Fruit fly (Drosophila melanogaster) whole organism, embryonic: ENCODE data around the gene bin.

ENCODE experiments used
- Abd-B ChIP-seq: fragments of 200-800 bp; sonication (Bioruptor generic); optimal IDR thresholded peaks from 2 replicates; lab custom pipeline; 2018; ENCODE audit warnings: missing biosample characterization, mild to moderate bottlenecking, missing genetic modification characterization, moderate library complexity
- Aef1 ChIP-seq: fragments of 200-800 bp; sonication (Bioruptor generic); IDR thresholded peaks from 3 replicates; pipeline ENCODE4 v1.3.6; 2022; ENCODE audit warnings: missing biosample characterization, missing genetic modification characterization
- CG10267 ChIP-seq: fragments of 200-800 bp; sonication (Bioruptor generic); optimal IDR thresholded peaks from 2 replicates; lab custom pipeline; 2018; ENCODE audit warnings: missing biosample characterization, mild to moderate bottlenecking, missing genetic modification characterization, moderate library complexity
- CG10543 ChIP-seq: fragments of 200-800 bp; sonication (Bioruptor generic); optimal IDR thresholded peaks from 3 replicates; lab custom pipeline; 2017; ENCODE audit warnings: missing biosample characterization, mild to moderate bottlenecking, missing genetic modification characterization, moderate library complexity
- CG16779 ChIP-seq: fragments of 200-800 bp; sonication (Bioruptor generic); IDR thresholded peaks from 2 replicates; pipeline ENCODE4 v1.3.6; 2022; ENCODE audit warnings: missing biosample characterization, missing genetic modification characterization
- CG17568 ChIP-seq: fragments of 200-800 bp; sonication (Bioruptor generic); optimal IDR thresholded peaks from 2 replicates; lab custom pipeline; 2018; ENCODE audit warnings: missing biosample characterization, mild to moderate bottlenecking, missing genetic modification characterization, moderate library complexity
- CG17612 ChIP-seq: fragments of 200-800 bp; sonication (Bioruptor generic); IDR thresholded peaks from 2 replicates; pipeline ENCODE4 v1.3.6; 2022; ENCODE audit warnings: missing biosample characterization, missing genetic modification characterization
- CG17912 ChIP-seq: fragments of 200-800 bp; sonication (Bioruptor generic); optimal IDR thresholded peaks from 2 replicates; lab custom pipeline; 2018; ENCODE audit warnings: missing biosample characterization, mild to moderate bottlenecking, missing genetic modification characterization
- CG30020 ChIP-seq: fragments of 200-800 bp; optimal IDR thresholded peaks from 2 replicates; lab custom pipeline; 2019; ENCODE audit warnings: missing biosample characterization, mild to moderate bottlenecking, missing genetic modification characterization, moderate library complexity
- CG34376 ChIP-seq: fragments of 200-800 bp; sonication (Bioruptor generic); optimal IDR thresholded peaks from 2 replicates; lab custom pipeline; 2018; ENCODE audit warnings: missing biosample characterization, mild to moderate bottlenecking, missing genetic modification characterization
- CG4328 ChIP-seq: fragments of 200-800 bp; sonication (Bioruptor generic); optimal IDR thresholded peaks from 3 replicates; lab custom pipeline; 2017; ENCODE audit warnings: missing biosample characterization, missing genetic modification reagents, missing genetic modification characterization
- CG4820 ChIP-seq: fragments of 200-800 bp; sonication (Bioruptor generic); optimal IDR thresholded peaks from 3 replicates; lab custom pipeline; 2016; ENCODE audit warnings: missing biosample characterization, missing genetic modification characterization
- CG6765 ChIP-seq: fragments of 200-800 bp; sonication (Bioruptor generic); optimal IDR thresholded peaks from 3 replicates; lab custom pipeline; 2017; ENCODE audit warnings: missing biosample characterization, mild to moderate bottlenecking, missing genetic modification characterization
- CG9932 ChIP-seq: fragments of 200-800 bp; sonication (Bioruptor generic); IDR thresholded peaks from 2 replicates; pipeline ENCODE4 v1.3.6; 2022; ENCODE audit warnings: missing biosample characterization, missing genetic modification characterization
- CrebB ChIP-seq: fragments of 200-800 bp; sonication (Bioruptor generic); optimal IDR thresholded peaks from 3 replicates; lab custom pipeline; 2018; ENCODE audit warnings: missing biosample characterization, mild to moderate bottlenecking, missing genetic modification characterization
- Dfd ChIP-seq, 2 experiments: fragments of >200 bp; optimal IDR thresholded peaks; 2 replicates each; lab custom pipeline; 2017; ENCODE audit warnings: missing biosample characterization in 2 of 2, missing genetic modification characterization in 2 of 2
- Dip3 ChIP-seq: fragments of 200-800 bp; sonication (Bioruptor generic); optimal IDR thresholded peaks from 3 replicates; lab custom pipeline; 2016; ENCODE audit warnings: missing biosample characterization, missing genetic modification characterization
- Ets65A ChIP-seq: fragments of 200-800 bp; sonication (Bioruptor generic); peaks from one replicate; lab custom pipeline; 2016; ENCODE audit warnings: missing biosample characterization, missing genetic modification characterization
- Ets97D ChIP-seq: fragments of 200-800 bp; sonication (Bioruptor generic); optimal IDR thresholded peaks from 3 replicates; lab custom pipeline; 2016; ENCODE audit warnings: missing biosample characterization, missing genetic modification characterization
- GATAe ChIP-seq: fragments of 200-800 bp; sonication (Bioruptor generic); conservative IDR thresholded peaks from 2 replicates; pipeline ENCODE4 v1.3.6; 2022; ENCODE audit warnings: missing biosample characterization, missing genetic modification characterization
- H2.0 ChIP-seq: fragments of 200-800 bp; sonication (Bioruptor generic); IDR thresholded peaks from 2 replicates; pipeline ENCODE4 v1.3.6; 2022; ENCODE audit warnings: missing biosample characterization, missing genetic modification characterization
- HHEX ChIP-seq: fragments of 200-800 bp; sonication (Bioruptor generic); optimal IDR thresholded peaks from 3 replicates; lab custom pipeline; 2017; ENCODE audit warnings: missing biosample characterization, mild to moderate bottlenecking, missing genetic modification characterization, missing genetic modification reagents
- HLH4C ChIP-seq: fragments of 200-800 bp; sonication (Bioruptor generic); IDR thresholded peaks from 3 replicates; pipeline ENCODE4 v1.3.6; 2022; ENCODE audit warnings: missing biosample characterization, missing genetic modification characterization; ENCODE audit not compliant: partially characterized antibody
- Lpt ChIP-seq: fragments of >200 bp; optimal IDR thresholded peaks from 2 replicates; lab custom pipeline; 2018; ENCODE audit warnings: missing biosample characterization, missing genetic modification characterization
- Optix ChIP-seq: fragments of 200-800 bp; sonication (Bioruptor generic); IDR thresholded peaks from 3 replicates; pipeline ENCODE4 v1.3.6; 2022; ENCODE audit warnings: missing biosample characterization, missing genetic modification characterization
- PHDP ChIP-seq: fragments of 200-800 bp; sonication (Bioruptor generic); optimal IDR thresholded peaks from 3 replicates; lab custom pipeline; 2018; ENCODE audit warnings: missing biosample characterization, mild to moderate bottlenecking, missing genetic modification characterization, moderate library complexity
- Pdp1 ChIP-seq, 2 experiments: fragments of 200-800 bp; sonication (Bioruptor generic); optimal IDR thresholded peaks; 3 replicates each; lab custom pipeline; 2016; ENCODE audit warnings: missing biosample characterization in 2 of 2, missing genetic modification characterization in 2 of 2, mild to moderate bottlenecking in 1 of 2, moderate library complexity in 1 of 2
- Sox102F ChIP-seq: fragments of 200-800 bp; sonication (Bioruptor generic); optimal IDR thresholded peaks from 2 replicates; lab custom pipeline; 2018; ENCODE audit warnings: missing biosample characterization, mild to moderate bottlenecking, missing genetic modification characterization, moderate library complexity
- Spps ChIP-seq: fragments of 200-800 bp; sonication (Bioruptor generic); optimal IDR thresholded peaks from 2 replicates; lab custom pipeline; 2018; ENCODE audit warnings: missing biosample characterization, mild to moderate bottlenecking, missing genetic modification characterization
- Trl ChIP-seq, 3 experiments: fragments of >200 bp in 2 of 3; fragments of 200-800 bp in 1 of 3; sonication (Bioruptor generic) in 1 of 3; optimal IDR thresholded peaks; 2 replicates in 1 of 3; 3 replicates in 2 of 3; lab custom pipeline; 2016 to 2017; ENCODE audit warnings: missing biosample characterization in 1 of 3, missing genetic modification characterization in 1 of 3
- aop ChIP-seq: fragments of 200-800 bp; sonication (Bioruptor generic); IDR thresholded peaks from 2 replicates; pipeline ENCODE4 v1.3.6; 2022; ENCODE audit warnings: missing biosample characterization, missing genetic modification characterization
- cad ChIP-seq: fragments of >200 bp; optimal IDR thresholded peaks from 2 replicates; lab custom pipeline; 2017; ENCODE audit warnings: missing biosample characterization, missing genetic modification characterization
- chinmo ChIP-seq: fragments of 200-800 bp; sonication (Bioruptor generic); IDR thresholded peaks from 4 replicates; pipeline ENCODE4 v1.3.6; 2022; ENCODE audit warnings: missing biosample characterization, missing genetic modification characterization; ENCODE audit not compliant: partially characterized antibody
- ci ChIP-seq: fragments of 200-800 bp; sonication (Bioruptor generic); IDR thresholded peaks from 3 replicates; pipeline ENCODE4 v1.3.6; 2022; ENCODE audit warnings: missing biosample characterization, missing genetic modification characterization
- corto ChIP-seq: fragments of 200-800 bp; sonication (Bioruptor generic); optimal IDR thresholded peaks from 2 replicates; lab custom pipeline; 2016; ENCODE audit warnings: missing biosample characterization, mild to moderate bottlenecking, missing genetic modification characterization, moderate library complexity
- croc ChIP-seq: fragments of 200-800 bp; sonication (Bioruptor generic); conservative IDR thresholded peaks from 3 replicates; pipeline ENCODE4 v1.3.6; 2022; ENCODE audit warnings: missing biosample characterization, missing genetic modification characterization
- exex ChIP-seq: fragments of 200-800 bp; sonication (Bioruptor generic); optimal IDR thresholded peaks from 4 replicates; lab custom pipeline; 2018; ENCODE audit warnings: missing biosample characterization, mild to moderate bottlenecking, missing genetic modification characterization, moderate library complexity
- grn ChIP-seq: fragments of 200-800 bp; sonication (Bioruptor generic); optimal IDR thresholded peaks from 3 replicates; lab custom pipeline; 2017; ENCODE audit warnings: missing biosample characterization, missing genetic modification characterization
- jumu ChIP-seq: fragments of 200-800 bp; sonication (Bioruptor generic); optimal IDR thresholded peaks from 3 replicates; lab custom pipeline; 2016; ENCODE audit warnings: missing biosample characterization, missing genetic modification characterization
- phol ChIP-seq: fragments of 200-800 bp; sonication (Bioruptor generic); optimal IDR thresholded peaks from 3 replicates; lab custom pipeline; 2018; ENCODE audit warnings: missing biosample characterization, mild to moderate bottlenecking, missing genetic modification characterization, moderate library complexity
- salm ChIP-seq: fragments of 200-800 bp; sonication (Bioruptor generic); optimal IDR thresholded peaks from 2 replicates; lab custom pipeline; 2018; ENCODE audit warnings: missing biosample characterization, mild to moderate bottlenecking, missing genetic modification characterization
- sens ChIP-seq: fragments of 200-800 bp; sonication (Bioruptor generic); peaks from one replicate; lab custom pipeline; 2016; ENCODE audit warnings: missing biosample characterization, missing genetic modification characterization
- sr ChIP-seq: fragments of 200-800 bp; sonication (Bioruptor generic); IDR thresholded peaks from 3 replicates; pipeline ENCODE4 v1.3.6; 2022; ENCODE audit warnings: missing biosample characterization, missing genetic modification characterization
- tna ChIP-seq: fragments of 200-800 bp; sonication (Bioruptor generic); IDR thresholded peaks from 2 replicates; pipeline ENCODE4 v1.3.6; 2022; ENCODE audit warnings: missing biosample characterization, missing genetic modification characterization; ENCODE audit not compliant: partially characterized antibody
- wor ChIP-seq: fragments of 200-800 bp; sonication (Bioruptor generic); IDR thresholded peaks from 2 replicates; pipeline ENCODE4 v1.3.6; 2022; ENCODE audit warnings: missing biosample characterization, missing genetic modification characterization

The bin gene

DNA sequence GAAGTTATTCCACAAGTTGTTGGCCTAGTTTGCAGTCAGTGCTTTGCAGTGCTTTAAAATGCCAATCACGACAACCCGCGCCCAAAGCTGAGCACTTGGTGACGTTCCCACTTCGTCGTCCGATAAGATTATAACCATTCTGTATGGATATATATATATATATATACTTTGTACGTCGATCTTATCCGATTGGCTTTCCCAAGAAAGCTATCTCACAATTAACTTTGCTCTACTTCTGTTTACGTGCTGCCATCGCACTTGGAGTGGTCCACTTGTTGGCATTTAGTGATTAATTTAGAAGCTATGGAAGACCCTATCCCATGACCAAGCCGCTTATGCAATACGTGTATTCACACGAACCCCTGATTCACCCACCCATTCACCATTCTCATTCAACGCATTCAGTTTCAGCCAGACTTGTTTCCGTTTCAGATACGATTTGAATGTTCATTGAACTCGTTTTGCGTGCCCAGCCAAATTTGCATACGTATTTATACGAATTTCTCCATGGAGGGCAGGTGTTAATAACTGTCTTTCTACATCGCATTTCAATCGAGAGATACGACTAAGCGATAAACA lies 28.3 kb upstream of the bin start:
- TF ChIP-seq Pdp1 (GFP tag; optimal IDR thresholded peaks at IDR 0.05; lab: Kevin White, UChicago) (peak in 1 of 2 experiments; percentile 73), Ets97D (GFP tag; lab: Kevin White, UChicago) (no peak), Ets65A (GFP tag; lab: Kevin White, UChicago) (peak; percentile 75), grn (peak; percentile 50), corto (GFP tag; lab: Kevin White, UChicago) (peak; percentile 16), ci (GFP tag; lab: Robert Waterston, UW) (no peak), CG34376 (GFP tag; lab: Kevin White, UChicago) (peak; percentile 53), exex (tag; lab: Kevin White, UChicago) (peak; percentile 71)

DNA sequence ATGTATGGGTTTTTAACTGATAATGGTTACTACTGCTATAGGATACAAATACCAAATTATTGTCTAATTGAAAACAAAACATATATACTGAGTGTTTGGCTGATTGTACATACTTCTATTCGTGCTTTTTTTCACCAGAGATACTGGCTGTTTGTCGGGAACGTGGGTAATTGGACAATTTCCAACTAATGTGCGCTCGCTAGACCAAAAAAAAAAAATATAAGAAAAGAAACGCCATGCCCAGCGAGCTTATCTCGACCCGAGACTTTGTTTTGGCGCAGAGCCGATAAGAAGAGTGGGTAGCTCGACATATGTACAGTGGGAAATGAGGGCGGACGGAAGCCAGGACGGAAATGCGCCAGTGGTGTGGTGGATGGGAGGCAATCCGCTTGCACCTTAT lies 27.2 kb upstream of the bin start:
- TF ChIP-seq CG10543 (GFP tag; lab: Kevin White, UChicago) (peak; percentile 4), Spps (tag; lab: Kevin White, UChicago) (no peak), tna (no peak), CG34376 (GFP tag; lab: Kevin White, UChicago) (peak; percentile 2), CG30020 (tag; lab: Kevin White, UChicago) (no peak), Dfd (GFP tag; optimal IDR thresholded peaks at IDR 0.05; lab: Kevin White, UChicago) (no peak), PHDP (tag; lab: Kevin White, UChicago) (no peak), exex (tag; lab: Kevin White, UChicago) (peak; percentile 83), GATAe (GFP tag; lab: Robert Waterston, UW) (peak; percentile 67), chinmo (GFP tag; lab: Robert Waterston, UW) (peak; percentile 85; the same call in 1 of the 4 replicates), CG17912 (GFP tag; lab: Kevin White, UChicago) (peak; percentile 26), aop (GFP tag; lab: Robert Waterston, UW) (peak; percentile 43; the same call in 1 of the 2 replicates), Sox102F (GFP tag; lab: Kevin White, UChicago) (no peak), sens (GFP tag; lab: Kevin White, UChicago) (peak; percentile 68)

DNA sequence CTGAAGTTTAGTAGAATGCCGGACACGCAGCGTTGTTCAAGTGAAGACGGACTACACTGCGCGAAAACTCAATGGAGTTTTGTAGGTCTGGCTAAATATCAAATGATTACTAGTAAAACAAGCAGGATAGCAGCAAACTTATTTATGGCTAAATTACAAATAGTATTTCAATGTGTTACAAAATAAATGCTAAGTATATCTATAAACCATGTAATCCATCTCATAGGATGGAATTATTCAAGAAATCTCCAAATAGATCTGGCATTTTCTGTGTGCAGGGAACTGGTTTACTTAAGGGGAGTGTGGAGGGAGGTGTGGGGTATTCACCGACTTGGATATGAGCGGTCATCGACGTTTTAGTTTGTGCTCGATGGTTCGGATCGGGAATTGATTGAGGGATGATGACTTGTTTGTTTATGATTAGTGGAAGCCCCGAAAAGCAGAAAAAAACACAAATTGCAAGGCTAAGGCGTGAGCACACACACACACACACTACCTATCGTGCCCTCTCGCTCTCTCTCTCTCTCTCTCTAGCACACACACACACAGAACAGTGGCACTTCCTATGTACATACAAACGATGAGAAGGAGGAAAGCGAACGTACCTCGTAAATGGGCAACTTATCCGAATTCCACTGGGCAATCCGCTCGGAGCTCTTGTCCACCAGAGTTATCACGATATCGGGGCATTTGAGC lies 26.5 kb upstream of the bin start:
- TF ChIP-seq CG16779 (GFP tag; lab: Robert Waterston, UW) = 0 out of 2 replicates have a peak, but pooled peaks have one; percentile 46
- peak; percentile 82 for TF ChIP-seq HHEX (GFP tag; lab: Kevin White, UChicago)
- TF ChIP-seq salm = peak; percentile 46
- TF ChIP-seq CG9932 (GFP tag; lab: Robert Waterston, UW) = peak; percentile 63
- peak; percentile 75 for TF ChIP-seq jumu (GFP tag; lab: Kevin White, UChicago)
- peak; percentile 64; the same call in 2 of the 3 replicates for TF ChIP-seq croc (GFP tag; lab: Robert Waterston, UW)
- peak in 1 of 2 experiments; percentile 70 for TF ChIP-seq Trl (optimal IDR thresholded peaks at IDR 0.05; lab: Kevin White, UChicago)
- TF ChIP-seq Trl (GFP tag; optimal IDR thresholded peaks at IDR 0.05; lab: Kevin White, UChicago) = peak; percentile 68
- TF ChIP-seq CG4328 (GFP tag; lab: Kevin White, UChicago) = no peak
- no peak for TF ChIP-seq HLH4C (GFP tag; lab: Robert Waterston, UW)
- TF ChIP-seq CG17612 (GFP tag; lab: Robert Waterston, UW) = peak; percentile 36; the same call in 1 of the 2 replicates
- peak; percentile 76 for TF ChIP-seq CG17568 (GFP tag; lab: Kevin White, UChicago)
- TF ChIP-seq Lpt (GFP tag; lab: Kevin White, UChicago) = no peak
- TF ChIP-seq Dip3 (GFP tag; lab: Kevin White, UChicago) = peak; percentile 80
- TF ChIP-seq wor (GFP tag; lab: Robert Waterston, UW) = peak; percentile 50; the same call in 1 of the 2 replicates
- TF ChIP-seq CG10267 (tag; lab: Kevin White, UChicago) = peak; percentile 75
- peak; percentile 68 for TF ChIP-seq Abd-B (GFP tag; lab: Kevin White, UChicago)
- TF ChIP-seq CrebB (tag; lab: Kevin White, UChicago) = peak; percentile 56
- peak; percentile 28; the same call in 1 of the 3 replicates for TF ChIP-seq sr (GFP tag; lab: Robert Waterston, UW)
- TF ChIP-seq CG6765 (GFP tag; lab: Kevin White, UChicago) = peak; percentile 54
- peak; percentile 67 for TF ChIP-seq H2.0
- TF ChIP-seq Aef1 = peak; percentile 72
- TF ChIP-seq cad (GFP tag; lab: Kevin White, UChicago) = no peak
- peak; percentile 86 for TF ChIP-seq phol (tag; lab: Kevin White, UChicago)
- TF ChIP-seq Optix (GFP tag; lab: Robert Waterston, UW) = 0 out of 3 replicates have a peak, but pooled peaks have one; percentile 46
- TF ChIP-seq CG4820 (GFP tag; lab: Kevin White, UChicago) = peak; percentile 83
